Worm (Caenorhabditis elegans) whole organism, L2 larva: ENCODE measurements around the gene pld-1.
A peak's percentile ranks its signal among the peaks of the same experiment; 100 is the strongest.

Experiments
- C34F6.9 ChIP-seq: fragments of 150-350 bp; optimal IDR thresholded peaks from 2 replicates; lab custom pipeline; 2014; ENCODE audit warnings: missing biosample characterization, missing genetic modification characterization
- F13H6.1 ChIP-seq: sonication (generic microtip); optimal IDR thresholded peaks from 2 replicates; lab custom pipeline; 2016; ENCODE audit warnings: missing genetic modification characterization, missing compliant biosample characterization
- Y55F3AM.14 ChIP-seq: fragments of 200-800 bp; sonication (Bioruptor generic); optimal IDR thresholded peaks from 2 replicates; lab custom pipeline; 2018; ENCODE audit warnings: mild to moderate bottlenecking, missing genetic modification characterization, missing compliant biosample characterization
- ZK546.5 ChIP-seq: sonication (generic microtip); optimal IDR thresholded peaks from 2 replicates; lab custom pipeline; 2017; ENCODE audit warnings: missing biosample characterization, missing genetic modification characterization
- alr-1 ChIP-seq: fragments of 150-350 bp; optimal IDR thresholded peaks from 2 replicates; lab custom pipeline; 2014; ENCODE audit warnings: missing biosample characterization, missing genetic modification characterization
- ama-1 ChIP-seq: fragments of 150-350 bp; optimal IDR thresholded peaks from 2 replicates; lab custom pipeline; 2018; ENCODE audit warnings: inconsistent platforms
- blmp-1 ChIP-seq: sonication (generic microtip); optimal IDR thresholded peaks from 2 replicates; lab custom pipeline; 2017; ENCODE audit warnings: missing genetic modification characterization, mild to moderate bottlenecking, missing compliant biosample characterization, antibody characterized with exemption, moderate library complexity; ENCODE audit not compliant: insufficient read depth
- crh-2 ChIP-seq: sonication (generic microtip); optimal IDR thresholded peaks from 2 replicates; lab custom pipeline; 2017; ENCODE audit warnings: missing biosample characterization, missing genetic modification characterization
- elt-1 ChIP-seq: fragments of 150-350 bp; optimal IDR thresholded peaks from 2 replicates; lab custom pipeline; 2014; ENCODE audit warnings: missing biosample characterization, missing genetic modification characterization
- elt-3 ChIP-seq: sonication (generic microtip); optimal IDR thresholded peaks from 2 replicates; lab custom pipeline; 2017; ENCODE audit warnings: missing biosample characterization, missing genetic modification characterization
- fos-1 ChIP-seq: fragments of 150-350 bp; optimal IDR thresholded peaks from 2 replicates; lab custom pipeline; 2014; ENCODE audit warnings: missing biosample characterization, missing genetic modification characterization
- gmeb-1 ChIP-seq: fragments of 150-350 bp; optimal IDR thresholded peaks from 2 replicates; lab custom pipeline; 2014; ENCODE audit warnings: missing biosample characterization, missing genetic modification characterization
- lin-13 ChIP-seq: fragments of 150-350 bp; optimal IDR thresholded peaks from 2 replicates; lab custom pipeline; 2014; ENCODE audit warnings: missing biosample characterization, missing genetic modification reagents, missing genetic modification characterization
- lsy-2 ChIP-seq, 2 experiments: fragments of 150-350 bp in 1 of 2; sonication (generic microtip) in 1 of 2; optimal IDR thresholded peaks; 2 replicates each; lab custom pipeline; 2014 to 2017; ENCODE audit warnings: missing biosample characterization in 2 of 2, missing genetic modification characterization in 2 of 2
- mab-5 ChIP-seq: fragments of 150-350 bp; optimal IDR thresholded peaks from 2 replicates; lab custom pipeline; 2014; ENCODE audit warnings: missing biosample characterization, missing genetic modification characterization
- mdl-1 ChIP-seq, 2 experiments: fragments of 150-350 bp in 1 of 2; sonication (generic microtip) in 1 of 2; optimal IDR thresholded peaks; 2 replicates each; lab custom pipeline; 2017; ENCODE audit warnings: missing biosample characterization in 2 of 2, missing genetic modification characterization in 2 of 2
- nhr-10 ChIP-seq: sonication (generic microtip); optimal IDR thresholded peaks from 2 replicates; lab custom pipeline; 2017; ENCODE audit warnings: missing biosample characterization, missing genetic modification characterization
- nhr-12 ChIP-seq: fragments of 150-350 bp; optimal IDR thresholded peaks from 2 replicates; lab custom pipeline; 2014; ENCODE audit warnings: missing biosample characterization, missing genetic modification characterization
- nhr-129 ChIP-seq: fragments of 150-350 bp; optimal IDR thresholded peaks from 2 replicates; lab custom pipeline; 2014; ENCODE audit warnings: missing biosample characterization, missing genetic modification characterization
- nhr-21 ChIP-seq: fragments of 150-350 bp; optimal IDR thresholded peaks from 2 replicates; lab custom pipeline; 2014; ENCODE audit warnings: missing biosample characterization, missing genetic modification characterization
- nhr-23 ChIP-seq: fragments of 150-350 bp; optimal IDR thresholded peaks from 2 replicates; lab custom pipeline; 2014; ENCODE audit warnings: missing biosample characterization, missing genetic modification reagents, missing genetic modification characterization
- nhr-237 ChIP-seq: fragments of 150-350 bp; optimal IDR thresholded peaks from 2 replicates; lab custom pipeline; 2014; ENCODE audit warnings: missing biosample characterization, missing genetic modification characterization
- nhr-6 ChIP-seq: fragments of 150-350 bp; optimal IDR thresholded peaks from 2 replicates; lab custom pipeline; 2014; ENCODE audit warnings: missing biosample characterization, missing genetic modification characterization
- nhr-77 ChIP-seq: fragments of 150-350 bp; optimal IDR thresholded peaks from 2 replicates; lab custom pipeline; 2014; ENCODE audit warnings: missing biosample characterization, missing genetic modification characterization
- peb-1 ChIP-seq: fragments of 150-350 bp; optimal IDR thresholded peaks from 2 replicates; lab custom pipeline; 2014; ENCODE audit warnings: missing biosample characterization, missing genetic modification characterization
- sem-4 ChIP-seq: fragments of 150-350 bp; optimal IDR thresholded peaks from 2 replicates; lab custom pipeline; 2014; ENCODE audit warnings: missing biosample characterization, missing genetic modification reagents, missing genetic modification characterization
- skn-1 ChIP-seq: sonication (generic microtip); optimal IDR thresholded peaks from 2 replicates; lab custom pipeline; 2017; ENCODE audit warnings: missing biosample characterization, missing genetic modification characterization
- sma-3 ChIP-seq: sonication (generic microtip); optimal IDR thresholded peaks from 2 replicates; lab custom pipeline; 2016; ENCODE audit warnings: missing genetic modification reagents, missing genetic modification characterization, missing compliant biosample characterization
- snpc-4 ChIP-seq: fragments of 150-350 bp; optimal IDR thresholded peaks from 2 replicates; lab custom pipeline; 2014; ENCODE audit warnings: missing biosample characterization, missing genetic modification characterization
- unc-39 ChIP-seq: fragments of 150-350 bp; optimal IDR thresholded peaks from 2 replicates; lab custom pipeline; 2014; ENCODE audit warnings: missing biosample characterization, missing genetic modification characterization
- unc-55 ChIP-seq: fragments of 150-350 bp; sonication (generic microtip); optimal IDR thresholded peaks from 3 replicates; lab custom pipeline; 2014; ENCODE audit warnings: missing biosample characterization, missing genetic modification reagents, missing genetic modification characterization
- zag-1 ChIP-seq: fragments of 150-350 bp; optimal IDR thresholded peaks from 2 replicates; lab custom pipeline; 2014; ENCODE audit warnings: missing biosample characterization, missing genetic modification characterization
- ztf-1 ChIP-seq: fragments of 200-800 bp; sonication (Bioruptor generic); conservative IDR thresholded peaks from 2 replicates; pipeline ENCODE4 v1.3.6; 2022; ENCODE audit warnings: missing genetic modification characterization, missing compliant biosample characterization
- ztf-11 ChIP-seq: sonication (generic microtip); optimal IDR thresholded peaks from 2 replicates; lab custom pipeline; 2017; ENCODE audit warnings: missing biosample characterization, missing genetic modification characterization

The pld-1 gene

ce11 chrII:5046209-5047200, 45.0 kb downstream of the pld-1 start:
- TF ChIP-seq skn-1 (tag; lab: Kevin White, UChicago) = no peak
- TF ChIP-seq sem-4 (tag; lab: Kevin White, UChicago) = peak; percentile 6
- peak in 1 of 2 experiments; percentile 2 for TF ChIP-seq lsy-2 (tag; optimal IDR thresholded peaks at IDR 0.05; lab: Kevin White, UChicago)
- TF ChIP-seq peb-1 (tag; lab: Kevin White, UChicago) = no peak
- TF ChIP-seq ztf-1 = no peak
- peak; percentile 10 for TF ChIP-seq nhr-129 (tag; lab: Kevin White, UChicago)
- TF ChIP-seq C34F6.9 = peak; percentile 7
- peak; percentile 46 for TF ChIP-seq unc-55 (GFP tag; lab: Kevin White, UChicago)

DNA sequence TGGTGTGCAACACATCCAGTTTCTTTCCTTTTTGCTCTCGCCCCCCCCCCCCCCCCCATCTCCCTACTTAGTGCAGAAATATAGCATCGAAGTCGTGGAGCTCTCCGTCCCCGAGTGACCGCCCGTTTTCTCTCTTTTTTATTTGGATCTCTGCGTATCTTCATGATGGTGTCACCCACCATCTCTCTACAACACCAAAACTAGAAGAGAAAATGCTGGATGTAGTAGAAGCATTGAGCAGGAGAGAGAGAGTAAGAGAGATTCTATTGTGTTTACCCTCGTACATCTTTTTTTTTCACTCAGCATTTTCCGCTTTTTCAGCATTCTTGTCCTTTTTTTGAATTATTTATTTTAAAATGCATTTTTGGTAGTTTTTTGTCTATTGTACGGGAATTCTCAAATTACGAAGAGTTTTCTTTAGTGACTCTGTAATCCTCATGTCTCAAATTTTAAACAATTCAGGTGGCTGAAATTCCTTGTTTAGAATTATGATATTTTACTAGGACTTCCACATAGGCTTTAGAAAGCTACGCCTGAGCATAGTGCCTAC, 49.0 kb downstream of the pld-1 start:
- TF ChIP-seq alr-1 (tag; lab: Kevin White, UChicago) = no peak
- TF ChIP-seq C34F6.9 = peak; percentile 13
- TF ChIP-seq sma-3 (GFP tag; lab: Kevin White, UChicago) = no peak
- no peak for TF ChIP-seq blmp-1 (tag; lab: Kevin White, UChicago)
- TF ChIP-seq zag-1 (tag; lab: Kevin White, UChicago) = peak; percentile 24
- TF ChIP-seq ZK546.5 (tag; lab: Kevin White, UChicago) = no peak
- TF ChIP-seq nhr-10 (tag; lab: Kevin White, UChicago) = no peak
- no peak for TF ChIP-seq nhr-77 (tag; lab: Kevin White, UChicago)
- no peak for TF ChIP-seq elt-1 (tag; lab: Kevin White, UChicago)
- no peak for TF ChIP-seq ztf-1
- peak; percentile 15 for TF ChIP-seq nhr-129 (tag; lab: Kevin White, UChicago)
- TF ChIP-seq gmeb-1 (tag; lab: Kevin White, UChicago) = no peak
- TF ChIP-seq sem-4 (tag; lab: Kevin White, UChicago) = no peak
- peak; percentile 11 for TF ChIP-seq nhr-6 (tag; lab: Kevin White, UChicago)
- TF ChIP-seq F13H6.1 (tag; lab: Kevin White, UChicago) = peak; percentile 37
- TF ChIP-seq elt-3 (tag; lab: Kevin White, UChicago) = no peak
- no peak for TF ChIP-seq mab-5 (tag; lab: Kevin White, UChicago)
- no peak for TF ChIP-seq Y55F3AM.14 (GFP tag; lab: Kevin White, UChicago)
- no peak for TF ChIP-seq nhr-237 (tag; lab: Kevin White, UChicago)
- TF ChIP-seq lin-13 (GFP tag; lab: Kevin White, UChicago) = no peak
- no peak for TF ChIP-seq ztf-11 (tag; lab: Kevin White, UChicago)
- TF ChIP-seq unc-55 (GFP tag; lab: Kevin White, UChicago) = peak; percentile 53
- no peak for TF ChIP-seq snpc-4 (tag; lab: Kevin White, UChicago)
- no peak for TF ChIP-seq nhr-23 (tag; lab: Kevin White, UChicago)
- TF ChIP-seq nhr-12 (tag; lab: Kevin White, UChicago) = no peak
- peak in 1 of 2 experiments; percentile 35 for TF ChIP-seq lsy-2 (tag; optimal IDR thresholded peaks at IDR 0.05; lab: Kevin White, UChicago)
- TF ChIP-seq fos-1 (tag; lab: Kevin White, UChicago) = no peak

- peak; percentile 15 for TF ChIP-seq unc-55 (GFP tag; lab: Kevin White, UChicago)
- no peak for TF ChIP-seq nhr-21 (tag; lab: Kevin White, UChicago)
- no peak for TF ChIP-seq unc-39 (tag; lab: Kevin White, UChicago)
- peak in 1 of 2 experiments; percentile 7 for TF ChIP-seq lsy-2 (tag; optimal IDR thresholded peaks at IDR 0.05; lab: Kevin White, UChicago)
- TF ChIP-seq C34F6.9 = peak; percentile 5
- no peak for TF ChIP-seq mdl-1 (tag; optimal IDR thresholded peaks at IDR 0.05; lab: Kevin White, UChicago)
Measured at ce11 chrII:5040631-5041156, 50.8 kb downstream of the pld-1 start, which contains the start of gene F33G12.7. Gene F33G12.7 (minus strand): TSS chrII:5040681.

DNA sequence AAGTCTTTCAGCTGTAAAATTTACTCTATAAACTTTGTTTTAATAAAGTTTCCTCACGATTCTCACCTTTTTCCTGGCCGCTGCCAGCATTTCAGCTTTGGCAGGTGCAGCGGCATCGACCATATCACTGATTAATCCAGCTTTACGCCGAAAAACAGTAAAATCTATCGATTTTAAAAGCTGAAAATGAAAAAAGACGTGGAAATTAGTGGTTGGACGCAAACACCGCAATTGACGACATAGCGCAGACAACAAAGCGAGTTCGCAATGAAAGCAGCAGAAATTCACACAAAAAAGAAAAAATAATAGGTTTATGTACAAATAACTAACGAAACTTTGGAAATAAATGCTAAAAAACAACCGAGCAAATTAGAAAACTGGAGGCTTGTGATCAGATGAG, 51.6 kb downstream of the pld-1 start, which contains the start of gene golg-2:
Gene golg-2, minus strand, starts transcription at position 180 of the 400 bp plus-strand sequence.
- TF ChIP-seq ama-1 (no peak), unc-55 (GFP tag; lab: Kevin White, UChicago) (peak; percentile 13), lsy-2 (tag; optimal IDR thresholded peaks at IDR 0.05; lab: Kevin White, UChicago) (peak in 1 of 2 experiments; percentile 50), nhr-6 (tag; lab: Kevin White, UChicago) (no peak), nhr-129 (tag; lab: Kevin White, UChicago) (peak; percentile 19), mab-5 (tag; lab: Kevin White, UChicago) (no peak), C34F6.9 (peak; percentile 28), crh-2 (tag; lab: Kevin White, UChicago) (peak; percentile 34)
